Worm (Caenorhabditis elegans) whole organism, L2 larva: ENCODE data around the gene Y113G7B.15.

Experiments used
- elt-1 ChIP-seq: fragments of 150-350 bp; optimal IDR thresholded peaks from 2 replicates; lab custom pipeline; 2014; ENCODE audit warnings: missing biosample characterization, missing genetic modification characterization
- unc-62 ChIP-seq: fragments of 150-350 bp; optimal IDR thresholded peaks from 2 replicates; lab custom pipeline; 2014; ENCODE audit warnings: missing biosample characterization, missing genetic modification reagents, missing genetic modification characterization

DNA sequence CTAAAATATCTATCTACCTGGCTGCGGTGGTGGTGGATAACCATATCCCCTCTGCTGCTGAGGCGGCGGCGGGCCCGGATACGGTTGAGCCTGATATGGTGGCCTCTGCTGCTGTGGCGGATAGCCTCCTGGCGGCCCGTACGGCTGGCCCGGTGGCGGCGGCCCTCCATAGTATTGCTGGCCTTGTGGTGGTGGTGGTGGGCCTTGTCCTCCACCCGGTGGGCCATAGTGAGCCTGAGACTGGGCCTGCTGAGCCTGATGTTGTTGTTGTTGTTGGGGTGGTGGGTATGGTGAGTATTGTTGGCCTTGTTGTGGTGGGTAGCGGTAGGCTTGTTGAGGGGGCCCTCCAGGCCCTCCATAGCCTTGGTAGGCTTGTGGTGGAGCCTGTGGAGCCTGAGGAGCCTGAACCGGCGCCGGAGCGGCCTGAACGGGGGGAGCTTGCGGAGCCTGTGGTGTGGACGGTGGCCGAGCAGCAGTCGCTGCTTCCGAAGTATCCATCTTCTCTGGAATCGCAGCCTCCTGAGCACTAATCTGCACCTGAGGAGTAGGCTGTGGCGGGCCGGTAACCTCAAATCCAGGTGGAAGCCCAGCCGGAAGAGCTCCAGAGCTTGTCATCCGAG, 7.7 kb upstream of the Y113G7B.15 start:
- TF ChIP-seq unc-62 (GFP tag; lab: Kevin White, UChicago) (no peak), elt-1 (tag; lab: Kevin White, UChicago) (no peak)
